Worm (Caenorhabditis elegans) whole organism, L2 larva: ENCODE measurements around the gene flp-2.

Source experiments
- F13H6.1 ChIP-seq: sonication (generic microtip); optimal IDR thresholded peaks from 2 replicates; lab custom pipeline; 2016; ENCODE audit warnings: missing genetic modification characterization, missing compliant biosample characterization
- R02D3.7 ChIP-seq: fragments of 150-350 bp; optimal IDR thresholded peaks from 2 replicates; lab custom pipeline; 2014; ENCODE audit warnings: missing biosample characterization, missing genetic modification characterization
- Y55F3AM.14 ChIP-seq: fragments of 200-800 bp; sonication (Bioruptor generic); optimal IDR thresholded peaks from 2 replicates; lab custom pipeline; 2018; ENCODE audit warnings: mild to moderate bottlenecking, missing genetic modification characterization, missing compliant biosample characterization
- ZK546.5 ChIP-seq: sonication (generic microtip); optimal IDR thresholded peaks from 2 replicates; lab custom pipeline; 2017; ENCODE audit warnings: missing biosample characterization, missing genetic modification characterization
- alr-1 ChIP-seq: fragments of 150-350 bp; optimal IDR thresholded peaks from 2 replicates; lab custom pipeline; 2014; ENCODE audit warnings: missing biosample characterization, missing genetic modification characterization
- aly-2 ChIP-seq: fragments of 150-350 bp; optimal IDR thresholded peaks from 2 replicates; lab custom pipeline; 2014; ENCODE audit warnings: missing biosample characterization, missing genetic modification characterization
- blmp-1 ChIP-seq: sonication (generic microtip); optimal IDR thresholded peaks from 2 replicates; lab custom pipeline; 2017; ENCODE audit warnings: missing genetic modification characterization, mild to moderate bottlenecking, missing compliant biosample characterization, antibody characterized with exemption, moderate library complexity; ENCODE audit not compliant: insufficient read depth
- ceh-16 ChIP-seq: fragments of 150-350 bp; optimal IDR thresholded peaks from 2 replicates; lab custom pipeline; 2014; ENCODE audit warnings: missing biosample characterization, missing genetic modification characterization
- ceh-82 ChIP-seq: fragments of 150-350 bp; optimal IDR thresholded peaks from 2 replicates; lab custom pipeline; 2014; ENCODE audit warnings: missing biosample characterization, missing genetic modification characterization
- crh-2 ChIP-seq: sonication (generic microtip); optimal IDR thresholded peaks from 2 replicates; lab custom pipeline; 2017; ENCODE audit warnings: missing biosample characterization, missing genetic modification characterization
- dmd-4 ChIP-seq: sonication (generic microtip); optimal IDR thresholded peaks from 2 replicates; lab custom pipeline; 2017; ENCODE audit warnings: missing biosample characterization, missing genetic modification characterization
- egl-27 ChIP-seq: sonication (generic microtip); optimal IDR thresholded peaks from 3 replicates; lab custom pipeline; 2017; ENCODE audit warnings: missing biosample characterization, missing genetic modification reagents, missing genetic modification characterization
- elt-3 ChIP-seq: sonication (generic microtip); optimal IDR thresholded peaks from 2 replicates; lab custom pipeline; 2017; ENCODE audit warnings: missing biosample characterization, missing genetic modification characterization
- fos-1 ChIP-seq: fragments of 150-350 bp; optimal IDR thresholded peaks from 2 replicates; lab custom pipeline; 2014; ENCODE audit warnings: missing biosample characterization, missing genetic modification characterization
- gmeb-1 ChIP-seq: fragments of 150-350 bp; optimal IDR thresholded peaks from 2 replicates; lab custom pipeline; 2014; ENCODE audit warnings: missing biosample characterization, missing genetic modification characterization
- lin-13 ChIP-seq: fragments of 150-350 bp; optimal IDR thresholded peaks from 2 replicates; lab custom pipeline; 2014; ENCODE audit warnings: missing biosample characterization, missing genetic modification reagents, missing genetic modification characterization
- lin-39 ChIP-seq: fragments of 150-350 bp; optimal IDR thresholded peaks from 2 replicates; lab custom pipeline; 2014; ENCODE audit warnings: missing biosample characterization, missing genetic modification reagents, missing genetic modification characterization
- lsy-2 ChIP-seq, 2 experiments: fragments of 150-350 bp in 1 of 2; sonication (generic microtip) in 1 of 2; optimal IDR thresholded peaks; 2 replicates each; lab custom pipeline; 2014 to 2017; ENCODE audit warnings: missing biosample characterization in 2 of 2, missing genetic modification characterization in 2 of 2
- mab-5 ChIP-seq: fragments of 150-350 bp; optimal IDR thresholded peaks from 2 replicates; lab custom pipeline; 2014; ENCODE audit warnings: missing biosample characterization, missing genetic modification characterization
- mbf-1 ChIP-seq: sonication (generic microtip); optimal IDR thresholded peaks from 2 replicates; lab custom pipeline; 2017; ENCODE audit warnings: missing biosample characterization, missing genetic modification characterization
- mdl-1 ChIP-seq, 2 experiments: fragments of 150-350 bp in 1 of 2; sonication (generic microtip) in 1 of 2; optimal IDR thresholded peaks; 2 replicates each; lab custom pipeline; 2017; ENCODE audit warnings: missing biosample characterization in 2 of 2, missing genetic modification characterization in 2 of 2
- nhr-10 ChIP-seq: sonication (generic microtip); optimal IDR thresholded peaks from 2 replicates; lab custom pipeline; 2017; ENCODE audit warnings: missing biosample characterization, missing genetic modification characterization
- nhr-11 ChIP-seq: fragments of 150-350 bp; optimal IDR thresholded peaks from 2 replicates; lab custom pipeline; 2014; ENCODE audit warnings: missing biosample characterization, missing genetic modification characterization
- nhr-129 ChIP-seq: fragments of 150-350 bp; optimal IDR thresholded peaks from 2 replicates; lab custom pipeline; 2014; ENCODE audit warnings: missing biosample characterization, missing genetic modification characterization
- nhr-21 ChIP-seq: fragments of 150-350 bp; optimal IDR thresholded peaks from 2 replicates; lab custom pipeline; 2014; ENCODE audit warnings: missing biosample characterization, missing genetic modification characterization
- nhr-23 ChIP-seq: fragments of 150-350 bp; optimal IDR thresholded peaks from 2 replicates; lab custom pipeline; 2014; ENCODE audit warnings: missing biosample characterization, missing genetic modification reagents, missing genetic modification characterization
- nhr-237 ChIP-seq: fragments of 150-350 bp; optimal IDR thresholded peaks from 2 replicates; lab custom pipeline; 2014; ENCODE audit warnings: missing biosample characterization, missing genetic modification characterization
- nhr-77 ChIP-seq: fragments of 150-350 bp; optimal IDR thresholded peaks from 2 replicates; lab custom pipeline; 2014; ENCODE audit warnings: missing biosample characterization, missing genetic modification characterization
- sem-4 ChIP-seq: fragments of 150-350 bp; optimal IDR thresholded peaks from 2 replicates; lab custom pipeline; 2014; ENCODE audit warnings: missing biosample characterization, missing genetic modification reagents, missing genetic modification characterization
- skn-1 ChIP-seq: sonication (generic microtip); optimal IDR thresholded peaks from 2 replicates; lab custom pipeline; 2017; ENCODE audit warnings: missing biosample characterization, missing genetic modification characterization
- sma-3 ChIP-seq: sonication (generic microtip); optimal IDR thresholded peaks from 2 replicates; lab custom pipeline; 2016; ENCODE audit warnings: missing genetic modification reagents, missing genetic modification characterization, missing compliant biosample characterization
- sma-9 ChIP-seq, 2 experiments: fragments of 150-350 bp in 1 of 2; sonication (generic microtip) in 1 of 2; optimal IDR thresholded peaks; 2 replicates each; lab custom pipeline; 2014 to 2016; ENCODE audit warnings: missing genetic modification characterization in 2 of 2, mild to moderate bottlenecking in 1 of 2, missing biosample characterization in 1 of 2, missing compliant biosample characterization in 1 of 2, missing genetic modification reagents in 1 of 2, moderate library complexity in 1 of 2
- unc-39 ChIP-seq: fragments of 150-350 bp; optimal IDR thresholded peaks from 2 replicates; lab custom pipeline; 2014; ENCODE audit warnings: missing biosample characterization, missing genetic modification characterization
- unc-55 ChIP-seq: fragments of 150-350 bp; sonication (generic microtip); optimal IDR thresholded peaks from 3 replicates; lab custom pipeline; 2014; ENCODE audit warnings: missing biosample characterization, missing genetic modification reagents, missing genetic modification characterization
- unc-62 ChIP-seq: fragments of 150-350 bp; optimal IDR thresholded peaks from 2 replicates; lab custom pipeline; 2014; ENCODE audit warnings: missing biosample characterization, missing genetic modification reagents, missing genetic modification characterization
- zag-1 ChIP-seq: fragments of 150-350 bp; optimal IDR thresholded peaks from 2 replicates; lab custom pipeline; 2014; ENCODE audit warnings: missing biosample characterization, missing genetic modification characterization
- ztf-1 ChIP-seq: fragments of 200-800 bp; sonication (Bioruptor generic); conservative IDR thresholded peaks from 2 replicates; pipeline ENCODE4 v1.3.6; 2022; ENCODE audit warnings: missing genetic modification characterization, missing compliant biosample characterization
- ztf-11 ChIP-seq: sonication (generic microtip); optimal IDR thresholded peaks from 2 replicates; lab custom pipeline; 2017; ENCODE audit warnings: missing biosample characterization, missing genetic modification characterization
- ztf-4 ChIP-seq: fragments of 150-350 bp; optimal IDR thresholded peaks from 2 replicates; lab custom pipeline; 2014; ENCODE audit warnings: missing biosample characterization, missing genetic modification characterization

Gene flp-2

ce11 chrX:10084050-10084672, 10.9 kb downstream of the flp-2 start, which contains the start of gene W07E11.1:
TSS of gene W07E11.1 (plus strand) at chrX:10084622.
- no peak for TF ChIP-seq nhr-77 (tag; lab: Kevin White, UChicago)
- TF ChIP-seq sem-4: no peak
- TF ChIP-seq dmd-4 (tag; lab: Kevin White, UChicago): no peak
- peak; percentile 63 for TF ChIP-seq nhr-21 (tag; lab: Kevin White, UChicago)
- TF ChIP-seq lin-39 (tag; lab: Kevin White, UChicago): no peak
- peak; percentile 87 for TF ChIP-seq F13H6.1 (tag; lab: Kevin White, UChicago)
- TF ChIP-seq mdl-1 (tag; optimal IDR thresholded peaks at IDR 0.05; lab: Kevin White, UChicago): peak in 1 of 2 experiments; percentile 20
- no peak for TF ChIP-seq nhr-11 (tag; lab: Kevin White, UChicago)
- TF ChIP-seq ZK546.5: no peak
- TF ChIP-seq fos-1 (tag; lab: Kevin White, UChicago): peak; percentile 39
- TF ChIP-seq sma-9 (GFP tag; optimal IDR thresholded peaks at IDR 0.05; lab: Kevin White, UChicago): peak; percentile 85
- no peak for TF ChIP-seq sma-9 (tag; optimal IDR thresholded peaks at IDR 0.05; lab: Kevin White, UChicago)
- no peak for TF ChIP-seq ztf-11 (tag; lab: Kevin White, UChicago)
- TF ChIP-seq ztf-1: no peak
- TF ChIP-seq lsy-2 (tag; optimal IDR thresholded peaks at IDR 0.05; lab: Kevin White, UChicago): peak in 1 of 2 experiments; percentile 21
- TF ChIP-seq ztf-4: no peak
- peak; percentile 79 for TF ChIP-seq crh-2 (tag; lab: Kevin White, UChicago)
- TF ChIP-seq nhr-23 (tag; lab: Kevin White, UChicago): no peak
- TF ChIP-seq R02D3.7 (tag; lab: Kevin White, UChicago): no peak
- no peak for TF ChIP-seq mbf-1 (tag; lab: Kevin White, UChicago)
- no peak for TF ChIP-seq lin-13 (GFP tag; lab: Kevin White, UChicago)
- no peak for TF ChIP-seq Y55F3AM.14 (GFP tag; lab: Kevin White, UChicago)
- TF ChIP-seq zag-1: no peak
- peak; percentile 40 for TF ChIP-seq gmeb-1
- no peak for TF ChIP-seq blmp-1
- no peak for TF ChIP-seq aly-2 (tag; lab: Kevin White, UChicago)
- no peak for TF ChIP-seq egl-27 (tag; lab: Kevin White, UChicago)
- TF ChIP-seq unc-62: no peak
- no peak for TF ChIP-seq elt-3 (tag; lab: Kevin White, UChicago)
- no peak for TF ChIP-seq ceh-82
- no peak for TF ChIP-seq nhr-237 (tag; lab: Kevin White, UChicago)
- TF ChIP-seq sma-3: peak; percentile 73
- no peak for TF ChIP-seq alr-1 (tag; lab: Kevin White, UChicago)
- TF ChIP-seq nhr-10 (tag; lab: Kevin White, UChicago): no peak
- TF ChIP-seq nhr-129 (tag; lab: Kevin White, UChicago): peak; percentile 21
- no peak for TF ChIP-seq unc-39 (tag; lab: Kevin White, UChicago)

- TF ChIP-seq nhr-10 (tag; lab: Kevin White, UChicago) (no peak), dmd-4 (tag; lab: Kevin White, UChicago) (no peak), ceh-16 (peak; percentile 18)
Observed at ce11 chrX:10083272-10083671, 11.8 kb downstream of the flp-2 start.

DNA sequence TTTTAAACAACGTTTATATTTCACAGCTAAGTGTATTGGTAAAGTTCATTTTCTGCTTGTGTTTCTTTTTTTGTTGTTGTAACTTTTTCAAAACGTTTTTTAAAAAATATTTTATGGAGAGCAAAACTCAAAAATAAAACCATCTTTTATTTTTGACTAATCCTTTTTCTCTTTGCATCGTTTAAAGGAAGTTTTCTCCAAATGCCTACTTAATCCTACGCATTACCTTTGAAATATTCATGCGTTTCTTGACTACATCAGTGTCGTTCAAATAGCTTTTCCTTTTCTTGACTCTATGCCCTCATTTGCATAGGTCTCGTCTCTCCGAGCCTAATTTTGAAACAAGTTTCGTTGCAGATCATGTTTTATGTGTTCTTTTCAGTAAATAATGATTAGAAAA, 14.0 kb downstream of the flp-2 start:
- TF ChIP-seq unc-55 (peak; percentile 92), mab-5 (peak; percentile 58), R02D3.7 (tag; lab: Kevin White, UChicago) (no peak)
- TF ChIP-seq, all 48 proteins: peak for 2

- TF ChIP-seq unc-55 (peak; percentile 36), skn-1 (tag; lab: Kevin White, UChicago) (no peak), unc-39 (tag; lab: Kevin White, UChicago) (no peak), egl-27 (tag; lab: Kevin White, UChicago) (no peak)
Observed at ce11 chrX:10079230-10079629, 15.8 kb downstream of the flp-2 start.
